Worm (Caenorhabditis elegans) whole organism, L4 larva: ENCODE data around the gene egg-1.

Experiments
- F49E8.2 ChIP-seq: sonication (generic microtip); optimal IDR thresholded peaks from 2 replicates; lab custom pipeline; 2016; ENCODE audit warnings: missing compliant biosample characterization, mild to moderate bottlenecking, missing genetic modification characterization, borderline replicate concordance
- R02D3.7 ChIP-seq: fragments of 150-350 bp; sonication (generic microtip); optimal IDR thresholded peaks from 3 replicates; lab custom pipeline; 2014; ENCODE audit warnings: missing biosample characterization, missing genetic modification characterization
- Y105C5A.15 ChIP-seq: fragments of 200-800 bp; sonication (Bioruptor generic); IDR thresholded peaks from 2 replicates; pipeline ENCODE4 v1.3.6; 2022; ENCODE audit warnings: missing genetic modification characterization, missing compliant biosample characterization
- Y48G9A.11 ChIP-seq: fragments of 200-800 bp; sonication (Bioruptor generic); IDR thresholded peaks from 2 replicates; pipeline ENCODE4 v1.3.6; 2022; ENCODE audit warnings: missing genetic modification reagents, missing genetic modification characterization, missing compliant biosample characterization
- Y5F2A.4 ChIP-seq: fragments of 200-800 bp; sonication (Bioruptor generic); optimal IDR thresholded peaks from 2 replicates; lab custom pipeline; 2018; ENCODE audit warnings: mild to moderate bottlenecking, missing genetic modification characterization, missing compliant biosample characterization
- ZK337.2 ChIP-seq: fragments of 200-800 bp; sonication (Bioruptor generic); IDR thresholded peaks from 2 replicates; pipeline ENCODE4 v1.3.6; 2022; ENCODE audit warnings: missing genetic modification reagents, missing genetic modification characterization, missing compliant biosample characterization
- arid-1 ChIP-seq: fragments of 200-800 bp; sonication (Bioruptor generic); conservative IDR thresholded peaks from 2 replicates; pipeline ENCODE4 v1.3.6; 2022; ENCODE audit warnings: missing genetic modification reagents, missing genetic modification characterization, missing compliant biosample characterization
- attf-4 ChIP-seq: sonication (generic microtip); optimal IDR thresholded peaks from 3 replicates; lab custom pipeline; 2017; ENCODE audit warnings: missing biosample characterization, missing genetic modification characterization
- ceh-20 ChIP-seq: fragments of 200-800 bp; sonication (Bioruptor generic); IDR thresholded peaks from 2 replicates; pipeline ENCODE4 v1.3.6; 2022; ENCODE audit warnings: missing genetic modification reagents, missing genetic modification characterization, missing compliant biosample characterization
- ceh-44 ChIP-seq: fragments of 200-800 bp; sonication (Bioruptor generic); IDR thresholded peaks from 2 replicates; pipeline ENCODE4 v1.3.6; 2022; ENCODE audit warnings: missing genetic modification reagents, missing genetic modification characterization, missing compliant biosample characterization
- ctbp-1 ChIP-seq: fragments of 200-800 bp; sonication (Bioruptor generic); IDR thresholded peaks from 2 replicates; pipeline ENCODE4 v1.3.6; 2022; ENCODE audit warnings: missing genetic modification reagents, missing genetic modification characterization, missing compliant biosample characterization
- daf-8 ChIP-seq: fragments of 200-800 bp; sonication (Bioruptor generic); IDR thresholded peaks from 2 replicates; pipeline ENCODE4 v1.3.6; 2022; ENCODE audit warnings: missing genetic modification characterization, missing compliant biosample characterization
- dmd-8 ChIP-seq: fragments of 200-800 bp; sonication (Bioruptor generic); IDR thresholded peaks from 2 replicates; pipeline ENCODE4 v1.3.6; 2022; ENCODE audit warnings: missing genetic modification characterization, missing compliant biosample characterization
- dpl-1 ChIP-seq: fragments of 150-350 bp; optimal IDR thresholded peaks from 2 replicates; lab custom pipeline; 2014; ENCODE audit warnings: missing biosample characterization, missing genetic modification reagents, missing genetic modification characterization
- dve-1 ChIP-seq: sonication (generic microtip); optimal IDR thresholded peaks from 2 replicates; lab custom pipeline; 2017; ENCODE audit warnings: antibody characterized with exemption, mild to moderate bottlenecking, missing genetic modification characterization, missing compliant biosample characterization; ENCODE audit not compliant: insufficient read depth
- egl-27 ChIP-seq: sonication (generic microtip); optimal IDR thresholded peaks from 3 replicates; lab custom pipeline; 2017; ENCODE audit warnings: missing biosample characterization, missing genetic modification reagents, missing genetic modification characterization
- fkh-10 ChIP-seq: fragments of 150-350 bp; optimal IDR thresholded peaks from 2 replicates; lab custom pipeline; 2014; ENCODE audit warnings: missing biosample characterization, missing genetic modification reagents, missing genetic modification characterization
- fos-1 ChIP-seq: fragments of 150-350 bp; optimal IDR thresholded peaks from 2 replicates; lab custom pipeline; 2014; ENCODE audit warnings: missing biosample characterization, missing genetic modification characterization
- lin-1 ChIP-seq: fragments of 200-800 bp; sonication (Bioruptor generic); IDR thresholded peaks from 2 replicates; pipeline ENCODE4 v1.3.6; 2022; ENCODE audit warnings: missing genetic modification reagents, missing genetic modification characterization, missing compliant biosample characterization
- lin-38 ChIP-seq: fragments of 200-800 bp; sonication (Bioruptor generic); IDR thresholded peaks from 2 replicates; pipeline ENCODE4 v1.3.6; 2022; ENCODE audit warnings: missing genetic modification reagents, missing genetic modification characterization, missing compliant biosample characterization
- lin-39 ChIP-seq: fragments of 150-350 bp; optimal IDR thresholded peaks from 2 replicates; lab custom pipeline; 2014; ENCODE audit warnings: missing biosample characterization, missing genetic modification reagents, missing genetic modification characterization
- lsy-2 ChIP-seq, 2 experiments: fragments of 150-350 bp in 1 of 2; sonication (generic microtip) in 1 of 2; optimal IDR thresholded peaks; 2 replicates each; lab custom pipeline; 2014 to 2017; ENCODE audit warnings: missing biosample characterization in 2 of 2, missing genetic modification characterization in 2 of 2
- madf-5 ChIP-seq, 2 experiments: fragments of 200-800 bp; sonication (Bioruptor generic); IDR thresholded peaks; 2 replicates each; pipeline ENCODE4 v1.3.6; 2022; ENCODE audit warnings: missing compliant biosample characterization in 2 of 2, missing genetic modification characterization in 2 of 2
- mdl-1 ChIP-seq, 2 experiments: fragments of 150-350 bp in 1 of 2; sonication (generic microtip) in 1 of 2; optimal IDR thresholded peaks; 2 replicates each; lab custom pipeline; 2014 to 2017; ENCODE audit warnings: missing biosample characterization in 2 of 2, missing genetic modification characterization in 2 of 2
- mxl-2 ChIP-seq: fragments of 200-800 bp; sonication (Bioruptor generic); conservative IDR thresholded peaks from 2 replicates; pipeline ENCODE4 v1.3.6; 2022; ENCODE audit warnings: missing genetic modification reagents, missing genetic modification characterization, missing compliant biosample characterization
- nhr-11 ChIP-seq: fragments of 150-350 bp; optimal IDR thresholded peaks from 2 replicates; lab custom pipeline; 2014; ENCODE audit warnings: missing biosample characterization, missing genetic modification characterization
- nhr-111 ChIP-seq: fragments of 200-800 bp; sonication (Bioruptor generic); optimal IDR thresholded peaks from 2 replicates; lab custom pipeline; 2018; ENCODE audit warnings: mild to moderate bottlenecking, missing genetic modification characterization, missing compliant biosample characterization
- nhr-237 ChIP-seq: sonication (generic microtip); optimal IDR thresholded peaks from 2 replicates; lab custom pipeline; 2017; ENCODE audit warnings: missing biosample characterization, missing genetic modification characterization
- pha-4 ChIP-seq, 2 experiments: fragments of 150-350 bp in 1 of 2; fragments of 200-800 bp in 1 of 2; sonication (Bioruptor generic) in 1 of 2; IDR thresholded peaks in 1 of 2; optimal IDR thresholded peaks in 1 of 2; 2 replicates each; pipeline versions ENCODE4 v1.3.6 to Lab custom; 2014 to 2022; ENCODE audit warnings: missing genetic modification characterization in 2 of 2, missing genetic modification reagents in 2 of 2, missing biosample characterization in 1 of 2, missing compliant biosample characterization in 1 of 2
- sdz-12 ChIP-seq: fragments of 200-800 bp; sonication (Bioruptor generic); optimal IDR thresholded peaks from 2 replicates; lab custom pipeline; 2018; ENCODE audit warnings: mild to moderate bottlenecking, missing genetic modification characterization, missing compliant biosample characterization
- snpc-1.2 ChIP-seq: fragments of 200-800 bp; sonication (Bioruptor generic); IDR thresholded peaks from 2 replicates; pipeline ENCODE4 v1.3.6; 2022; ENCODE audit warnings: missing genetic modification reagents, missing genetic modification characterization, missing compliant biosample characterization
- unc-130 ChIP-seq: sonication (generic microtip); optimal IDR thresholded peaks from 2 replicates; lab custom pipeline; 2016; ENCODE audit warnings: missing genetic modification reagents, missing genetic modification characterization, missing compliant biosample characterization
- unc-39 ChIP-seq: sonication (generic microtip); optimal IDR thresholded peaks from 2 replicates; lab custom pipeline; 2017; ENCODE audit warnings: missing biosample characterization, missing genetic modification characterization
- zip-11 ChIP-seq: fragments of 200-800 bp; sonication (Bioruptor generic); IDR thresholded peaks from 2 replicates; pipeline ENCODE4 v1.3.6; 2022; ENCODE audit warnings: missing genetic modification characterization, missing compliant biosample characterization
- ztf-11 ChIP-seq: fragments of 150-350 bp; optimal IDR thresholded peaks from 2 replicates; lab custom pipeline; 2014; ENCODE audit warnings: missing biosample characterization, missing genetic modification characterization

Gene egg-1

DNA sequence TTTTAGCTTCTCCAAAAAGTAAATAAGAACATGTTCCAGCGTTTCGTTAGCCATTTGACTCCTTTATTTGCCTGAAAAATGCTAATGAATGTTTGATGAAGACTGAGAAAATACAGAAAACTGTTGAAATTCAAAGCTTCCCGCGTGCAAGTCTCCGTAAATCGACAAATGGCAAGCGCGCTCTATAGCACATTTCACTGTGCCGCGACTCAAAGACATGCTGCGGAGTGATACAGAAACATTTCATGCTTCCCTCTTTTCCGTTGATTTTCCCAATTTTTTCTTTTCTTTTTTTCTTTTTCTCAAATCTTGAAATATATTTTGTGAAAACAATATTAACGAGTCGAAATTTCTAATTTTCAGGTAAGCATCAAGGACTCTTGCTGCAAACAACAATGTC, 49.0 kb upstream of the egg-1 start, which contains the start of the genes ska-3 and rps-12 (continued):
- TF ChIP-seq zip-11 (GFP tag; lab: Robert Waterston, UW) (no peak), Y5F2A.4 (peak; percentile 48), lin-39 (tag; lab: Kevin White, UChicago) (no peak), ZK337.2 (peak; percentile 75; the same call in 1 of the 2 replicates), attf-4 (peak; percentile 4), unc-39 (no peak), nhr-237 (tag; lab: Kevin White, UChicago) (peak; percentile 67), sdz-12 (GFP tag; lab: Kevin White, UChicago) (peak; percentile 11), dve-1 (tag; lab: Kevin White, UChicago) (peak; percentile 100), lin-1 (GFP tag; lab: Robert Waterston, UW) (peak; percentile 78), nhr-11 (tag; lab: Kevin White, UChicago) (peak; percentile 100), dpl-1 (GFP tag; lab: Kevin White, UChicago) (peak; percentile 99), madf-5 (GFP tag; IDR thresholded peaks at IDR 0.05; lab: Robert Waterston, UW) (peak in 1 of 2 experiments; percentile 42; a peak in 1 of 4 replicates), snpc-1.2 (GFP tag; lab: Robert Waterston, UW) (peak; percentile 68; the same call in 1 of the 2 replicates), nhr-111 (no peak)

DNA sequence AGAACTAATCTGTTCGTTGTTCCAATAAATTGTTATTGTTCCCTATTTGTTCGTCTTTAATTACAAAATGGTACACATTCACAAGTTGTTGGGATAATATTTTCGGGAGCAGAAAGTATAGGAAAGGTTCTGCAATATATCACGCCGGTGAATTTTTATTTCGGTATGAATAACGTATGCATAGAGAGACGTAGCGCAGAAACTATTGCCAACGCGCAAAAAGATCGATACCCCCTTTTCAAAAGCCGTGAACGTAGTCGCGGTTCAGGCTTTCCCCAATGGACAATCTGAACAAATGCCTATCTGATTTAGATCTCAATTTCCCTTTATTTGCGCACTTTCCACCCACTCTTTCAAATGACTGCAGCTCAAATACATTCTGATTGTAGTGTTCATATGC, 47.8 kb upstream of the egg-1 start, which contains the start of gene pst-2:
pst-2 (plus strand) TSS at position 293 of the 400 bp plus-strand sequence.
- peak; percentile 31; the same call in 1 of the 2 replicates for TF ChIP-seq arid-1 (GFP tag; lab: Robert Waterston, UW)
- TF ChIP-seq fkh-10: no peak
- TF ChIP-seq lsy-2 (tag; optimal IDR thresholded peaks at IDR 0.05; lab: Kevin White, UChicago): no peak
- TF ChIP-seq unc-39: no peak
- TF ChIP-seq madf-5 (GFP tag; IDR thresholded peaks at IDR 0.05; lab: Robert Waterston, UW): no peak
- TF ChIP-seq pha-4 (GFP tag; IDR thresholded peaks at IDR 0.05; lab: Robert Waterston, UW): peak; percentile 18; the same call in 1 of the 2 replicates
- TF ChIP-seq pha-4 (tag; optimal IDR thresholded peaks at IDR 0.05; lab: Kevin White, UChicago): no peak
- peak; percentile 38 for TF ChIP-seq F49E8.2 (tag; lab: Kevin White, UChicago)
- peak; percentile 69 for TF ChIP-seq Y48G9A.11
- TF ChIP-seq lin-1 (GFP tag; lab: Robert Waterston, UW): no peak
- TF ChIP-seq nhr-111: no peak
- TF ChIP-seq lin-38 (GFP tag; lab: Robert Waterston, UW): peak; percentile 77
- 0 out of 2 replicates have a peak, but pooled peaks have one; percentile 16 for TF ChIP-seq dmd-8 (GFP tag; lab: Robert Waterston, UW)
- TF ChIP-seq snpc-1.2 (GFP tag; lab: Robert Waterston, UW): peak; percentile 21; the same call in 1 of the 2 replicates
- TF ChIP-seq unc-130 (GFP tag; lab: Kevin White, UChicago): peak; percentile 19

DNA sequence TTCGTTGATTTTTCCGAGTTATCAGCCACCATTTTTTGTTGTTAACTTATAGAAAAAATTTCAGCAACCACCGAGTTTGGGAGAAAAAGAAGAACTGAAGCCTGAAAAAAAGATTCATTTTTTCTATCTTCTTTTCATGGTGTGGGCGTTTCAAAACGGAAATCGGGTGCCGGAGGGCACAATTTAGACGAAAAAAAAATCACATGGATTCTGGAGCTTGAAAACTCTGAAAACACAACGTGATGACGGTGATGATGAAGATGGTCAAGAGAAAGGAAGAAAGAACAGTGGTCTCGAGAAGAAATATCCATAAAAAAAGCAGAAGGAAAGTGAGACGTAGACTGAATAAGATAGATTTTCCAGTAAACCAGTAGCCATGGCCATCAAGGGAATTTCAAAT, 44.0 kb upstream of the egg-1 start, which contains the start of gene rcan-1:
rcan-1 (minus strand) TSS at position 101 of the 400 bp plus-strand sequence.
- no peak for TF ChIP-seq daf-8 (GFP tag; lab: Robert Waterston, UW)
- TF ChIP-seq mxl-2 (GFP tag; lab: Robert Waterston, UW): no peak
- no peak for TF ChIP-seq egl-27
- TF ChIP-seq ceh-20: no peak
- no peak for TF ChIP-seq fos-1 (tag; lab: Kevin White, UChicago)
- no peak for TF ChIP-seq nhr-11 (tag; lab: Kevin White, UChicago)
- TF ChIP-seq ztf-11: no peak
- no peak for TF ChIP-seq mdl-1 (tag; optimal IDR thresholded peaks at IDR 0.05; lab: Kevin White, UChicago)
- TF ChIP-seq ceh-44: no peak
- TF ChIP-seq R02D3.7 (tag; lab: Kevin White, UChicago): no peak
- TF ChIP-seq ctbp-1 (GFP tag; lab: Robert Waterston, UW): no peak
- no peak for TF ChIP-seq Y105C5A.15 (GFP tag; lab: Robert Waterston, UW)
- no peak for TF ChIP-seq lin-38 (GFP tag; lab: Robert Waterston, UW)
